Fruit fly (Drosophila melanogaster) whole organism, embryonic: ENCODE measurements around the gene janB.
A peak's percentile ranks its signal among the peaks of the same experiment; 100 is the strongest.

Experiments
- Antp ChIP-seq: fragments of 200-800 bp; sonication (Bioruptor generic); optimal IDR thresholded peaks from 3 replicates; lab custom pipeline; 2016; ENCODE audit warnings: missing biosample characterization, missing genetic modification characterization
- CG10431 ChIP-seq: fragments of 200-800 bp; sonication (Bioruptor generic); optimal IDR thresholded peaks from 3 replicates; lab custom pipeline; 2018; ENCODE audit warnings: missing biosample characterization, mild to moderate bottlenecking, missing genetic modification characterization
- CG11093 ChIP-seq: fragments of 200-800 bp; sonication (Bioruptor generic); IDR thresholded peaks from 3 replicates; pipeline ENCODE4 v1.3.6; 2022; ENCODE audit warnings: missing biosample characterization, missing genetic modification characterization
- CG13424 ChIP-seq: fragments of 200-800 bp; sonication (Bioruptor generic); optimal IDR thresholded peaks from 2 replicates; lab custom pipeline; 2019; ENCODE audit warnings: missing biosample characterization, mild to moderate bottlenecking, missing genetic modification characterization, moderate library complexity
- CG13775 ChIP-seq: fragments of 200-800 bp; sonication (Bioruptor generic); optimal IDR thresholded peaks from 3 replicates; lab custom pipeline; 2017; ENCODE audit warnings: missing biosample characterization, mild to moderate bottlenecking, missing genetic modification characterization
- CG14710 ChIP-seq: fragments of 200-800 bp; sonication (Bioruptor generic); optimal IDR thresholded peaks from 3 replicates; lab custom pipeline; 2019; ENCODE audit warnings: missing biosample characterization, mild to moderate bottlenecking, missing genetic modification characterization, moderate library complexity
- CG14860 ChIP-seq: fragments of 200-800 bp; sonication (Bioruptor generic); IDR thresholded peaks from 3 replicates; pipeline ENCODE4 v1.3.6; 2022; ENCODE audit warnings: missing biosample characterization, missing genetic modification characterization; ENCODE audit not compliant: partially characterized antibody
- CG1602 ChIP-seq: fragments of 200-800 bp; sonication (Bioruptor generic); optimal IDR thresholded peaks from 3 replicates; lab custom pipeline; 2016; ENCODE audit warnings: missing biosample characterization, missing genetic modification characterization
- CG17328 ChIP-seq: fragments of 200-800 bp; sonication (Bioruptor generic); IDR thresholded peaks from 2 replicates; pipeline ENCODE4 v1.3.6; 2022; ENCODE audit warnings: missing biosample characterization, missing genetic modification characterization
- CG17385 ChIP-seq: fragments of 200-800 bp; sonication (Bioruptor generic); optimal IDR thresholded peaks from 3 replicates; lab custom pipeline; 2018; ENCODE audit warnings: missing biosample characterization, mild to moderate bottlenecking, missing genetic modification characterization
- CG18619 ChIP-seq: fragments of 200-800 bp; sonication (Bioruptor generic); optimal IDR thresholded peaks from 3 replicates; lab custom pipeline; 2017; ENCODE audit warnings: missing biosample characterization, mild to moderate bottlenecking, missing genetic modification characterization
- CG30020 ChIP-seq: fragments of 200-800 bp; optimal IDR thresholded peaks from 2 replicates; lab custom pipeline; 2019; ENCODE audit warnings: missing biosample characterization, mild to moderate bottlenecking, missing genetic modification characterization, moderate library complexity
- CG31224 ChIP-seq: fragments of 200-800 bp; sonication (Bioruptor generic); IDR thresholded peaks from 2 replicates; pipeline ENCODE4 v1.3.6; 2022; ENCODE audit warnings: missing biosample characterization, missing genetic modification characterization
- CG3163 ChIP-seq: fragments of 200-800 bp; sonication (Bioruptor generic); optimal IDR thresholded peaks from 3 replicates; lab custom pipeline; 2016; ENCODE audit warnings: missing biosample characterization, missing genetic modification characterization
- CG32772 ChIP-seq: fragments of 200-800 bp; sonication (Bioruptor generic); IDR thresholded peaks from 2 replicates; pipeline ENCODE4 v1.3.6; 2022; ENCODE audit warnings: missing biosample characterization, missing genetic modification characterization
- CG33213 ChIP-seq: fragments of 200-800 bp; sonication (Bioruptor generic); optimal IDR thresholded peaks from 3 replicates; lab custom pipeline; 2016; ENCODE audit warnings: missing biosample characterization, missing genetic modification characterization
- CG34224 ChIP-seq: fragments of 200-800 bp; sonication (Bioruptor generic); IDR thresholded peaks from 3 replicates; pipeline ENCODE4 v1.3.6; 2022; ENCODE audit warnings: missing biosample characterization, missing genetic modification characterization; ENCODE audit not compliant: partially characterized antibody
- CG3847 ChIP-seq: fragments of 200-800 bp; sonication (Bioruptor generic); IDR thresholded peaks from 2 replicates; pipeline ENCODE4 v1.3.6; 2022; ENCODE audit warnings: missing biosample characterization, missing genetic modification characterization
- CG43689 ChIP-seq: fragments of 200-800 bp; sonication (Bioruptor generic); IDR thresholded peaks from 2 replicates; pipeline ENCODE4 v1.3.6; 2022; ENCODE audit warnings: missing biosample characterization, missing genetic modification characterization
- CG8089 ChIP-seq: fragments of 200-800 bp; sonication (Bioruptor generic); optimal IDR thresholded peaks from 3 replicates; lab custom pipeline; 2016; ENCODE audit warnings: missing biosample characterization, missing genetic modification characterization
- CG9817 ChIP-seq: fragments of 200-800 bp; sonication (Bioruptor generic); optimal IDR thresholded peaks from 2 replicates; lab custom pipeline; 2018; ENCODE audit warnings: missing biosample characterization, mild to moderate bottlenecking, missing genetic modification characterization, moderate library complexity
- CG9932 ChIP-seq: fragments of 200-800 bp; sonication (Bioruptor generic); IDR thresholded peaks from 2 replicates; pipeline ENCODE4 v1.3.6; 2022; ENCODE audit warnings: missing biosample characterization, missing genetic modification characterization
- CrebB ChIP-seq: fragments of 200-800 bp; sonication (Bioruptor generic); optimal IDR thresholded peaks from 3 replicates; lab custom pipeline; 2018; ENCODE audit warnings: missing biosample characterization, mild to moderate bottlenecking, missing genetic modification characterization
- Dll ChIP-seq: fragments of 200-800 bp; sonication (Bioruptor generic); IDR thresholded peaks from 4 replicates; pipeline ENCODE4 v1.3.6; 2022; ENCODE audit warnings: missing biosample characterization, missing genetic modification characterization; ENCODE audit not compliant: partially characterized antibody
- Dp ChIP-seq: fragments of 200-800 bp; sonication (Bioruptor generic); optimal IDR thresholded peaks from 2 replicates; lab custom pipeline; 2018; ENCODE audit warnings: missing biosample characterization, mild to moderate bottlenecking, missing genetic modification characterization, moderate library complexity
- Eip74EF ChIP-seq, 2 experiments: fragments of 200-800 bp in 1 of 2; fragments of >200 bp in 1 of 2; sonication (Bioruptor generic) in 1 of 2; optimal IDR thresholded peaks; 2 replicates each; lab custom pipeline; 2017 to 2019; ENCODE audit warnings: missing biosample characterization in 2 of 2, missing genetic modification characterization in 2 of 2, mild to moderate bottlenecking in 1 of 2, moderate library complexity in 1 of 2
- H15 ChIP-seq: fragments of 200-800 bp; sonication (Bioruptor generic); IDR thresholded peaks from 3 replicates; pipeline ENCODE4 v1.3.6; 2022; ENCODE audit warnings: missing biosample characterization, missing genetic modification characterization
- Kr ChIP-seq: fragments of 200-800 bp; sonication (Bioruptor generic); optimal IDR thresholded peaks from 2 replicates; lab custom pipeline; 2017; ENCODE audit warnings: missing biosample characterization, mild to moderate bottlenecking, missing genetic modification characterization
- Lhr ChIP-seq: fragments of 200-800 bp; sonication (Bioruptor generic); optimal IDR thresholded peaks from 3 replicates; lab custom pipeline; 2017; ENCODE audit warnings: mild to moderate bottlenecking, missing biosample characterization, missing genetic modification reagents, missing genetic modification characterization
- Lpt ChIP-seq: fragments of >200 bp; optimal IDR thresholded peaks from 2 replicates; lab custom pipeline; 2018; ENCODE audit warnings: missing biosample characterization, missing genetic modification characterization
- Med ChIP-seq: fragments of 200-800 bp; sonication (Bioruptor generic); peaks from one replicate; lab custom pipeline; 2016; ENCODE audit warnings: missing biosample characterization, missing genetic modification characterization, mild to moderate bottlenecking, inconsistent platforms, moderate library complexity
- Mes4 ChIP-seq: fragments of 200-800 bp; sonication (Bioruptor generic); optimal IDR thresholded peaks from 2 replicates; lab custom pipeline; 2016; ENCODE audit warnings: missing biosample characterization, missing genetic modification characterization
- Pdp1 ChIP-seq, 2 experiments: fragments of 200-800 bp; sonication (Bioruptor generic); optimal IDR thresholded peaks; 3 replicates each; lab custom pipeline; 2016; ENCODE audit warnings: missing biosample characterization in 2 of 2, missing genetic modification characterization in 2 of 2, mild to moderate bottlenecking in 1 of 2, moderate library complexity in 1 of 2
- Sox100B ChIP-seq: fragments of 200-800 bp; sonication (Bioruptor generic); optimal IDR thresholded peaks from 3 replicates; lab custom pipeline; 2018; ENCODE audit warnings: missing biosample characterization, mild to moderate bottlenecking, missing genetic modification characterization
- dm ChIP-seq: fragments of 200-800 bp; sonication (Bioruptor generic); optimal IDR thresholded peaks from 3 replicates; lab custom pipeline; 2016; ENCODE audit warnings: missing biosample characterization, missing genetic modification characterization
- gem ChIP-seq: fragments of 200-800 bp; sonication (Bioruptor generic); optimal IDR thresholded peaks from 2 replicates; lab custom pipeline; 2019; ENCODE audit warnings: missing biosample characterization, mild to moderate bottlenecking, missing genetic modification characterization, moderate library complexity
- hkb ChIP-seq, 2 experiments: fragments of 200-800 bp in 1 of 2; fragments of >200 bp in 1 of 2; sonication (Bioruptor generic) in 1 of 2; IDR thresholded peaks in 1 of 2; optimal IDR thresholded peaks in 1 of 2; 2 replicates each; pipeline versions ENCODE4 v1.3.6 to Lab custom; 2017 to 2022; ENCODE audit warnings: missing biosample characterization in 1 of 2, missing genetic modification characterization in 1 of 2
- jing ChIP-seq: fragments of 200-800 bp; sonication (Bioruptor generic); optimal IDR thresholded peaks from 2 replicates; lab custom pipeline; 2018; ENCODE audit warnings: missing biosample characterization, mild to moderate bottlenecking, missing genetic modification characterization
- pnt ChIP-seq: fragments of 200-800 bp; sonication (Bioruptor generic); optimal IDR thresholded peaks from 3 replicates; lab custom pipeline; 2016; ENCODE audit warnings: missing biosample characterization, missing genetic modification characterization
- sc ChIP-seq, 3 experiments: fragments of >200 bp in 2 of 3; fragments of 200-800 bp in 1 of 3; sonication (Bioruptor generic) in 1 of 3; optimal IDR thresholded peaks; 2 replicates in 2 of 3; 3 replicates in 1 of 3; lab custom pipeline; 2017; ENCODE audit warnings: mild to moderate bottlenecking in 1 of 3, missing biosample characterization in 1 of 3, missing genetic modification characterization in 1 of 3, missing genetic modification reagents in 1 of 3
- sisA ChIP-seq: fragments of 200-800 bp; sonication (Bioruptor generic); IDR thresholded peaks from 2 replicates; pipeline ENCODE4 v1.3.6; 2022; ENCODE audit warnings: missing biosample characterization, missing genetic modification characterization
- so ChIP-seq: fragments of 200-800 bp; sonication (Bioruptor generic); IDR thresholded peaks from 3 replicates; pipeline ENCODE4 v1.3.6; 2022; ENCODE audit warnings: missing biosample characterization, missing genetic modification characterization
- sob ChIP-seq: fragments of 200-800 bp; sonication (Bioruptor generic); IDR thresholded peaks from 2 replicates; pipeline ENCODE4 v1.3.6; 2022; ENCODE audit warnings: missing biosample characterization, missing genetic modification characterization
- stc ChIP-seq: fragments of 200-800 bp; sonication (Bioruptor generic); IDR thresholded peaks from 2 replicates; pipeline ENCODE4 v1.3.6; 2022; ENCODE audit warnings: missing biosample characterization, missing genetic modification characterization
- stwl ChIP-seq: fragments of 200-800 bp; sonication (Bioruptor generic); optimal IDR thresholded peaks from 3 replicates; lab custom pipeline; 2018; ENCODE audit warnings: missing biosample characterization, mild to moderate bottlenecking, missing genetic modification characterization, moderate library complexity
- tgo ChIP-seq: fragments of 200-800 bp; sonication (Bioruptor generic); IDR thresholded peaks from 3 replicates; pipeline ENCODE4 v1.3.6; 2022; ENCODE audit warnings: missing biosample characterization, missing genetic modification characterization
- ttk ChIP-seq: fragments of 200-800 bp; sonication (Bioruptor generic); IDR thresholded peaks from 2 replicates; pipeline ENCODE4 v2.1.2; 2022; ENCODE audit warnings: missing biosample characterization, missing genetic modification characterization
- wor ChIP-seq: fragments of 200-800 bp; sonication (Bioruptor generic); IDR thresholded peaks from 2 replicates; pipeline ENCODE4 v1.3.6; 2022; ENCODE audit warnings: missing biosample characterization, missing genetic modification characterization

The janB gene

dm6 chr3R:30058057-30058868 is 19.7 kb upstream of the janB start, which contains the start of gene sima (continued):
- peak; percentile 51 for TF ChIP-seq CG14710 (tag; lab: Kevin White, UChicago)
- 0 out of 2 replicates have a peak, but pooled peaks have one; percentile 35 for TF ChIP-seq CG31224 (GFP tag; lab: Robert Waterston, UW)
- TF ChIP-seq Dll (GFP tag; lab: Robert Waterston, UW), result no peak
- no peak for TF ChIP-seq CG3163
- TF ChIP-seq wor (GFP tag; lab: Robert Waterston, UW), result no peak
- peak; percentile 27 for TF ChIP-seq gem (tag; lab: Kevin White, UChicago)
- TF ChIP-seq stwl (tag; lab: Kevin White, UChicago), result peak; percentile 65
- TF ChIP-seq so (GFP tag; lab: Robert Waterston, UW), result no peak
- TF ChIP-seq CG9932 (GFP tag; lab: Robert Waterston, UW), result peak; percentile 63
- TF ChIP-seq ttk (GFP tag; lab: Robert Waterston, UW), result peak; percentile 30
- no peak for TF ChIP-seq Sox100B (GFP tag; lab: Kevin White, UChicago)
- TF ChIP-seq CG1602 (GFP tag; lab: Kevin White, UChicago), result no peak
- 0 out of 2 replicates have a peak, but pooled peaks have one; percentile 24 for TF ChIP-seq CG17328
- TF ChIP-seq CG30020 (tag; lab: Kevin White, UChicago), result peak; percentile 40
- TF ChIP-seq Eip74EF (GFP tag; optimal IDR thresholded peaks at IDR 0.05; lab: Kevin White, UChicago), result peak in 1 of 2 experiments; percentile 6
- no peak for TF ChIP-seq sisA
- peak; percentile 31; the same call in 2 of the 3 replicates for TF ChIP-seq tgo (GFP tag; lab: Robert Waterston, UW)
- no peak for TF ChIP-seq H15 (GFP tag; lab: Robert Waterston, UW)
- TF ChIP-seq CG33213 (GFP tag; lab: Kevin White, UChicago), result peak; percentile 62
- TF ChIP-seq CG34224 (GFP tag; lab: Robert Waterston, UW), result no peak
- TF ChIP-seq hkb (optimal IDR thresholded peaks at IDR 0.05; lab: Kevin White, UChicago), result no peak
- TF ChIP-seq hkb (GFP tag; IDR thresholded peaks at IDR 0.05; lab: Robert Waterston, UW), result no peak
- peak; percentile 16 to 61 for TF ChIP-seq Pdp1 (GFP tag; optimal IDR thresholded peaks at IDR 0.05; lab: Kevin White, UChicago)
- TF ChIP-seq CG32772 (GFP tag; lab: Robert Waterston, UW), result no peak
- no peak for TF ChIP-seq Kr
- no peak for TF ChIP-seq CG8089 (GFP tag; lab: Kevin White, UChicago)
- TF ChIP-seq CG11093 (GFP tag; lab: Robert Waterston, UW), result no peak
- TF ChIP-seq Med (GFP tag; lab: Kevin White, UChicago), result peak; percentile 83
- 0 out of 2 replicates have a peak, but pooled peaks have one; percentile 26 for TF ChIP-seq sob (GFP tag; lab: Robert Waterston, UW)
- TF ChIP-seq CG17385 (GFP tag; lab: Kevin White, UChicago), result no peak
- no peak for TF ChIP-seq CG43689
- TF ChIP-seq CG3847 (GFP tag; lab: Robert Waterston, UW), result peak; percentile 26; the same call in 1 of the 2 replicates
- no peak for TF ChIP-seq Mes4 (GFP tag; lab: Kevin White, UChicago)
- TF ChIP-seq CG10431 (GFP tag; lab: Kevin White, UChicago), result no peak
- no peak for TF ChIP-seq pnt (GFP tag; lab: Kevin White, UChicago)
- peak; percentile 21 for TF ChIP-seq Dp (GFP tag; lab: Kevin White, UChicago)
- no peak for TF ChIP-seq CG13775
- TF ChIP-seq jing, result no peak
- TF ChIP-seq Lpt (GFP tag; lab: Kevin White, UChicago), result no peak
- no peak for TF ChIP-seq sc (optimal IDR thresholded peaks at IDR 0.05; lab: Kevin White, UChicago)
- TF ChIP-seq sc (GFP tag; optimal IDR thresholded peaks at IDR 0.05; lab: Kevin White, UChicago), result no peak
- TF ChIP-seq CrebB (tag; lab: Kevin White, UChicago), result no peak
- no peak for TF ChIP-seq CG18619 (GFP tag; lab: Kevin White, UChicago)
- TF ChIP-seq CG14860 (GFP tag; lab: Robert Waterston, UW), result no peak
- peak; percentile 32 for TF ChIP-seq dm
- TF ChIP-seq Antp (GFP tag; lab: Kevin White, UChicago), result no peak
- peak; percentile 27 for TF ChIP-seq CG13424 (tag; lab: Kevin White, UChicago)
- TF ChIP-seq Lhr (GFP tag; lab: Kevin White, UChicago), result peak; percentile 25
- TF ChIP-seq stc (GFP tag; lab: Robert Waterston, UW), result 0 out of 2 replicates have a peak, but pooled peaks have one; percentile 17
- TF ChIP-seq CG9817 (tag; lab: Kevin White, UChicago), result peak; percentile 1
